Worm (Caenorhabditis elegans) whole organism, L3 larva: ENCODE measurements around the gene W10C6.2.

Experiments
- aly-2 ChIP-seq: fragments of 150-350 bp; optimal IDR thresholded peaks from 2 replicates; lab custom pipeline; 2014; ENCODE audit warnings: missing biosample characterization, missing genetic modification characterization
- ceh-28 ChIP-seq: fragments of 150-350 bp; optimal IDR thresholded peaks from 2 replicates; lab custom pipeline; 2014; ENCODE audit warnings: missing biosample characterization, missing genetic modification reagents, missing genetic modification characterization
- elt-2 ChIP-seq: sonication (generic microtip); optimal IDR thresholded peaks from 2 replicates; lab custom pipeline; 2016; ENCODE audit warnings: missing genetic modification reagents, mild to moderate bottlenecking, missing genetic modification characterization, missing compliant biosample characterization
- fos-1 ChIP-seq: fragments of 150-350 bp; optimal IDR thresholded peaks from 2 replicates; lab custom pipeline; 2014; ENCODE audit warnings: missing biosample characterization, missing genetic modification characterization
- lin-15B ChIP-seq: fragments of 150-350 bp; optimal IDR thresholded peaks from 2 replicates; lab custom pipeline; 2014; ENCODE audit warnings: missing biosample characterization, missing genetic modification characterization
- nhr-25 ChIP-seq: sonication (generic microtip); optimal IDR thresholded peaks from 2 replicates; lab custom pipeline; 2017; ENCODE audit warnings: missing biosample characterization, missing genetic modification characterization
- nhr-76 ChIP-seq: fragments of 150-350 bp; sonication (generic microtip); optimal IDR thresholded peaks from 5 replicates; lab custom pipeline; 2014; ENCODE audit warnings: missing biosample characterization, missing genetic modification characterization
- pha-4 ChIP-seq: fragments of 150-350 bp; optimal IDR thresholded peaks from 2 replicates; lab custom pipeline; 2014; ENCODE audit warnings: missing biosample characterization, missing genetic modification reagents, missing genetic modification characterization
- unc-39 ChIP-seq: sonication (generic microtip); optimal IDR thresholded peaks from 4 replicates; lab custom pipeline; 2017; ENCODE audit warnings: missing biosample characterization, missing genetic modification characterization

- TF ChIP-seq nhr-76 (no peak), elt-2 (tag; lab: Kevin White, UChicago) (peak; percentile 98), aly-2 (tag; lab: Kevin White, UChicago) (no peak), lin-15B (tag; lab: Kevin White, UChicago) (no peak), pha-4 (peak; percentile 69), unc-39 (tag; lab: Kevin White, UChicago) (no peak), fos-1 (tag; lab: Kevin White, UChicago) (no peak), ceh-28 (no peak), nhr-25 (tag; lab: Kevin White, UChicago) (no peak)
These were observed 29.3 kb upstream of the W10C6.2 start for ce11 chrII:11150976-11151375.
